Worm (Caenorhabditis elegans) whole organism, L2 larva: ENCODE data around the gene col-95.

ENCODE experiments used
- ama-1 ChIP-seq: fragments of 150-350 bp; optimal IDR thresholded peaks from 2 replicates; lab custom pipeline; 2018; ENCODE audit warnings: inconsistent platforms
- mbf-1 ChIP-seq: sonication (generic microtip); optimal IDR thresholded peaks from 2 replicates; lab custom pipeline; 2017; ENCODE audit warnings: missing biosample characterization, missing genetic modification characterization
- mdl-1 ChIP-seq, 2 experiments: fragments of 150-350 bp in 1 of 2; sonication (generic microtip) in 1 of 2; optimal IDR thresholded peaks; 2 replicates each; lab custom pipeline; 2017; ENCODE audit warnings: missing biosample characterization in 2 of 2, missing genetic modification characterization in 2 of 2
- nhr-12 ChIP-seq: fragments of 150-350 bp; optimal IDR thresholded peaks from 2 replicates; lab custom pipeline; 2014; ENCODE audit warnings: missing biosample characterization, missing genetic modification characterization
- nhr-25 ChIP-seq: fragments of 150-350 bp; sonication (generic microtip); optimal IDR thresholded peaks from 3 replicates; lab custom pipeline; 2014; ENCODE audit warnings: missing biosample characterization, missing genetic modification characterization
- nhr-77 ChIP-seq: fragments of 150-350 bp; optimal IDR thresholded peaks from 2 replicates; lab custom pipeline; 2014; ENCODE audit warnings: missing biosample characterization, missing genetic modification characterization
- sem-4 ChIP-seq: fragments of 150-350 bp; optimal IDR thresholded peaks from 2 replicates; lab custom pipeline; 2014; ENCODE audit warnings: missing biosample characterization, missing genetic modification reagents, missing genetic modification characterization

- TF ChIP-seq mbf-1 (tag; lab: Kevin White, UChicago): no peak
- TF ChIP-seq sem-4 (tag; lab: Kevin White, UChicago): no peak
- TF ChIP-seq ama-1: no peak
- no peak for TF ChIP-seq nhr-77 (tag; lab: Kevin White, UChicago)
- no peak for TF ChIP-seq nhr-25
- TF ChIP-seq nhr-12 (tag; lab: Kevin White, UChicago): no peak
- TF ChIP-seq mdl-1 (tag; optimal IDR thresholded peaks at IDR 0.05; lab: Kevin White, UChicago): no peak
Measured at ce11 chrIII:11666819-11667218, 37.0 kb upstream of the col-95 start.
